Worm (Caenorhabditis elegans): ENCODE results near the gene arrd-1.

DNA sequence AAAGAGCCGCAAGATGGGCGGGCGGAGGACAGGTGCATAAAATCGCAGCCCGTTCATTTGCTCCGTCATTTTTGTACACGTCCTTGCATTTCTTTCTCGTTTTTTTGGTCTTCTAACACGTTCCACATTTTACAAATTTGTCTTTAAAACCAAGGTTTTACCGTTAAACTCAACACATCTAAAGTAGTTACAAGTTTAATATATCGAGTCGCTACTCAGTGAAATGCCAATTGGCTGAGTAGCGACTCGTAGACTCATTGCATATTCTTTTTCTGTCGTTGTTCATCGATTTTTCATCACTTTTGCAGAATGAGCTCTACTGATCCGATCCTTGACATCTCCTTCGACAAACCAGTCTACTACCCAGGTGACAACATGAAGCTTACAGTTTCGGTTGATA is at the start of gene arrd-1:
- TF ChIP-seq nhr-85 (tag) = no peak
- no peak for TF ChIP-seq blmp-1 (tag; optimal IDR thresholded peaks at IDR 0.05)
- no peak for TF ChIP-seq nhr-90 (tag; optimal IDR thresholded peaks at IDR 0.05; ENCODE audit: poor library complexity)
- TF ChIP-seq nhr-76 (tag; optimal IDR thresholded peaks at IDR 0.05) = no peak
- TF ChIP-seq egl-13 (tag; optimal IDR thresholded peaks at IDR 0.05) = no peak
- no peak for TF ChIP-seq jun-1 (tag; optimal IDR thresholded peaks at IDR 0.05)
- no peak for TF ChIP-seq aly-2 (tag; optimal IDR thresholded peaks at IDR 0.05)

Data from whole organism, L1 larva.